Worm (Caenorhabditis elegans) whole organism, L1 larva: ENCODE data around the gene F44G3.7.

ENCODE experiments used
- aly-2 ChIP-seq: fragments of 150-350 bp; optimal IDR thresholded peaks from 2 replicates; lab custom pipeline; 2014; ENCODE audit warnings: missing biosample characterization, missing genetic modification characterization
- ama-1 ChIP-seq: fragments of 150-350 bp; optimal IDR thresholded peaks from 2 replicates; lab custom pipeline; 2014
- blmp-1 ChIP-seq: fragments of 150-350 bp; optimal IDR thresholded peaks from 2 replicates; lab custom pipeline; 2014; ENCODE audit warnings: missing biosample characterization, missing genetic modification characterization
- jun-1 ChIP-seq: fragments of 150-350 bp; optimal IDR thresholded peaks from 2 replicates; lab custom pipeline; 2014; ENCODE audit warnings: missing biosample characterization, missing genetic modification reagents, missing genetic modification characterization
- mdl-1 ChIP-seq, 2 experiments: fragments of 150-350 bp; optimal IDR thresholded peaks; 2 replicates each; lab custom pipeline; 2014 to 2017; ENCODE audit warnings: missing biosample characterization in 2 of 2, missing genetic modification characterization in 2 of 2, inconsistent platforms in 1 of 2
- nhr-237 ChIP-seq: fragments of 150-350 bp; optimal IDR thresholded peaks from 2 replicates; lab custom pipeline; 2014; ENCODE audit warnings: missing biosample characterization, missing genetic modification characterization
- nhr-28 ChIP-seq: fragments of 150-350 bp; optimal IDR thresholded peaks from 2 replicates; lab custom pipeline; 2014; ENCODE audit warnings: missing biosample characterization, missing genetic modification characterization
- nhr-71 ChIP-seq: sonication (generic microtip); optimal IDR thresholded peaks from 2 replicates; lab custom pipeline; 2016; ENCODE audit warnings: mild to moderate bottlenecking, missing genetic modification characterization, moderate library complexity, missing compliant biosample characterization
- pqm-1 ChIP-seq: sonication (generic microtip); optimal IDR thresholded peaks from 3 replicates; lab custom pipeline; 2017; ENCODE audit warnings: missing biosample characterization, missing genetic modification characterization
- rnt-1 ChIP-seq: sonication (generic microtip); optimal IDR thresholded peaks from 2 replicates; lab custom pipeline; 2016; ENCODE audit warnings: mild to moderate bottlenecking, missing genetic modification characterization, moderate library complexity, missing compliant biosample characterization
- skn-1 ChIP-seq: fragments of 150-350 bp; optimal IDR thresholded peaks from 2 replicates; lab custom pipeline; 2014; ENCODE audit warnings: missing biosample characterization, missing genetic modification characterization

ce11 chrV:16143066-16143581, 6.2 kb upstream of the F44G3.7 start, which contains the start of gene fbxa-88:
- TF ChIP-seq skn-1 (no peak), aly-2 (tag; lab: Kevin White, UChicago) (no peak), rnt-1 (tag; lab: Kevin White, UChicago) (no peak), ama-1 (lab: Kevin White, UChicago) (no peak), nhr-237 (tag; lab: Kevin White, UChicago) (no peak), mdl-1 (tag; optimal IDR thresholded peaks at IDR 0.05; lab: Kevin White, UChicago) (no peak), jun-1 (tag; lab: Kevin White, UChicago) (no peak), blmp-1 (tag; lab: Kevin White, UChicago) (no peak), pqm-1 (tag; lab: Kevin White, UChicago) (peak; percentile 47), nhr-28 (no peak), nhr-71 (tag; lab: Kevin White, UChicago) (no peak)
